Fruit fly (Drosophila melanogaster): ENCODE data around the gene CG8661.

The CG8661 gene

DNA sequence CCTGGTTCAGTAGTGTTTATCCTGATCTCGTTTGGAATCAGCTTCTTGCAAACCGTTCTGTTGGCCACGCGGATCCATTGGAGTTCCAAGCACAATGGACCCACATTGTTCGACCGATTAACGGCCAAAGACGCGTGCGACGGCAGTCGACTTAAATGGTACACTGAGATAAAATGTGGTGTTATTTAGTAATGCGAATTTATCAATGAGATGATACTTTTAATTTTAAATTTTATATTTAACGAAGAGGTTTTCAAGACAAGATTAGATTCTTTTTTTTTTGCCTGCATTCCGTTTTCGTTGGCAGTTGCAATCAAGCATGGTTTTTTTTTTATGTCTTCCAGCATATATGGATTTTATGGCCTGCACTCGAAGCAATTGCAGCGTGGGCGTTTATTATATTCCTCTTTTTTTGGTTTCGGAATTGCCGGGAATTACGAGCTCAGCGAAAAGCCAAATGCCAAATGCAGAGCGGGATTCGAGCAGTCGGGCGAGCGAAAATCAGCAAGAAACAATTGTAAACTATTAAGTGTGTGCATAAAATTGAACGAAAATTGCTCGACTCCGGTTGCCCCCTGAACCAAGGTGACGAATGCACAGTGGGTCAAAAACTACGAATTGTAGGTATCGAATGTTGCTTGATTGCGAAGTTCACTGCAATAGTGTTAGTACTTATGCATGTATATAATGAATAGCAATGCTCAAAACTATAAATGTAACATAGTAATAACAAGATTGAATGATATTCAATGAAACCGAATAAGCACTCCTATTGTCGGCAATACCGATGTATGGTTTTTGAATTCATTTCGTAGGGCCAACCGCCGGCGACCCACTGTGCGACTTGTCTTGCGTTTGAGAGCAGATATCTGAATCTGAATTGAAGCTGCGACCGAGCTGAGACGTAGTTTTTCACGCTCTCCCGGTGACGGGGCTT is 14.9 kb upstream of the CG8661 start (continued):
- TF ChIP-seq B-H1 (GFP tag; IDR thresholded peaks at IDR 0.05) (peak; percentile 39; the same call in 2 of the 3 replicates), ap (GFP tag; IDR thresholded peaks at IDR 0.05) (0 out of 2 replicates have a peak, but pooled peaks have one; percentile 21), CG11456 (GFP tag; IDR thresholded peaks at IDR 0.05) (peak; percentile 61; the same call in 2 of the 3 replicates), dan (GFP tag; IDR thresholded peaks at IDR 0.05) (no peak), Mes4 (GFP tag; optimal IDR thresholded peaks at IDR 0.05) (peak; percentile 25), Ssrp (tag; optimal IDR thresholded peaks at IDR 0.05) (peak; percentile 31), Lim3 (GFP tag; IDR thresholded peaks at IDR 0.05) (no peak), aop (GFP tag; IDR thresholded peaks at IDR 0.05) (no peak), Adf1 (GFP tag; IDR thresholded peaks at IDR 0.05) (no peak; the same call in 1 of the 2 replicates), disco-r (GFP tag; optimal IDR thresholded peaks at IDR 0.05) (peak; percentile 6), dysf (GFP tag; IDR thresholded peaks at IDR 0.05) (peak; percentile 84), HmgD (GFP tag; optimal IDR thresholded peaks at IDR 0.05) (peak; percentile 19), CG16815 (GFP tag; optimal IDR thresholded peaks at IDR 0.05) (peak; percentile 1), HmgZ (tag; optimal IDR thresholded peaks at IDR 0.05) (peak; percentile 63), Sox100B (GFP tag; optimal IDR thresholded peaks at IDR 0.05) (peak; percentile 41), Tbp (GFP tag; optimal IDR thresholded peaks at IDR 0.05) (no peak), gcm (GFP tag; optimal IDR thresholded peaks at IDR 0.05) (peak; percentile 50), Hr39 (optimal IDR thresholded peaks at IDR 0.05) (no peak), vfl (GFP tag; optimal IDR thresholded peaks at IDR 0.05) (peak; percentile 27), yki (optimal IDR thresholded peaks at IDR 0.05) (no peak), scrt (GFP tag; optimal IDR thresholded peaks at IDR 0.05) (no peak), CG7556 (GFP tag; optimal IDR thresholded peaks at IDR 0.05) (peak; percentile 72), C15 (GFP tag; IDR thresholded peaks at IDR 0.05) (0 out of 3 replicates have a peak, but pooled peaks have one; percentile 39), CG6854 (GFP tag; optimal IDR thresholded peaks at IDR 0.05) (no peak), NC2β (GFP tag; optimal IDR thresholded peaks at IDR 0.05) (peak; percentile 49), cato (GFP tag; optimal IDR thresholded peaks at IDR 0.05; ENCODE audit: borderline replicate concordance) (peak; percentile 30), CG12391 (tag; optimal IDR thresholded peaks at IDR 0.05) (peak; percentile 68), Hmr (GFP tag; optimal IDR thresholded peaks at IDR 0.05) (peak; percentile 72), CG10366 (GFP tag; IDR thresholded peaks at IDR 0.05) (peak; percentile 20; the same call in 1 of the 2 replicates), CG17385 (GFP tag; optimal IDR thresholded peaks at IDR 0.05) (peak; percentile 65), Jarid2 (GFP tag; optimal IDR thresholded peaks at IDR 0.05) (peak; percentile 33), CG7928 (GFP tag; optimal IDR thresholded peaks at IDR 0.05) (peak; percentile 3), mld (GFP tag; IDR thresholded peaks at IDR 0.05; ENCODE audit: partially characterized antibody) (no peak), crc (GFP tag; optimal IDR thresholded peaks at IDR 0.05) (peak; percentile 63), zfh2 (GFP tag; optimal IDR thresholded peaks at IDR 0.05) (peak; percentile 56), chm (GFP tag; IDR thresholded peaks at IDR 0.05) (peak; percentile 44; the same call in 1 of the 2 replicates), az2 (GFP tag; optimal IDR thresholded peaks at IDR 0.05) (peak; percentile 21), CG11398 (GFP tag; optimal IDR thresholded peaks at IDR 0.05) (no peak), BEAF-32 (GFP tag; optimal IDR thresholded peaks at IDR 0.05) (no peak), fru (optimal IDR thresholded peaks at IDR 0.05) (no peak), zf30C (GFP tag; optimal IDR thresholded peaks at IDR 0.05) (no peak), org-1 (GFP tag; optimal IDR thresholded peaks at IDR 0.05) (peak; percentile 77), Ets97D (GFP tag; optimal IDR thresholded peaks at IDR 0.05) (no peak), CG12299 (tag; optimal IDR thresholded peaks at IDR 0.05) (peak; percentile 47), YL-1 (GFP tag; optimal IDR thresholded peaks at IDR 0.05) (no peak), Gsc (GFP tag; IDR thresholded peaks at IDR 0.05) (no peak), Ptx1 (GFP tag; IDR thresholded peaks at IDR 0.05) (peak; percentile 72), CG9797 (GFP tag; optimal IDR thresholded peaks at IDR 0.05) (no peak), sob (GFP tag; IDR thresholded peaks at IDR 0.05) (peak; percentile 59), CG4404 (GFP tag; IDR thresholded peaks at IDR 0.05) (peak; percentile 50)
